Fruit fly (Drosophila melanogaster) whole organism, adult: Measurements from ENCODE around the gene Kif3C.

Source experiments
- CG11617 ChIP-seq: fragments of 200-800 bp; sonication (Bioruptor generic); optimal IDR thresholded peaks from 2 replicates; lab custom pipeline; 2017; ENCODE audit warnings: mild to moderate bottlenecking, missing biosample characterization, missing genetic modification reagents, missing genetic modification characterization
- CG12768 ChIP-seq: fragments of 200-800 bp; sonication (Bioruptor generic); optimal IDR thresholded peaks from 2 replicates; lab custom pipeline; 2017; ENCODE audit warnings: missing biosample characterization, missing genetic modification characterization, mild to moderate bottlenecking, moderate library complexity, missing genetic modification reagents
- CG14711 ChIP-seq: fragments of 200-800 bp; sonication (Bioruptor generic); optimal IDR thresholded peaks from 2 replicates; lab custom pipeline; 2018; ENCODE audit warnings: missing biosample characterization, mild to moderate bottlenecking, missing genetic modification characterization, moderate library complexity
- CG1620 ChIP-seq: fragments of 200-800 bp; sonication (Bioruptor generic); optimal IDR thresholded peaks from 2 replicates; lab custom pipeline; 2016; ENCODE audit warnings: missing biosample characterization, missing genetic modification characterization
- CG33017 ChIP-seq: fragments of 200-800 bp; sonication (Bioruptor generic); optimal IDR thresholded peaks from 2 replicates; lab custom pipeline; 2018; ENCODE audit warnings: missing biosample characterization, mild to moderate bottlenecking, missing genetic modification characterization, moderate library complexity
- CG5204 ChIP-seq: fragments of 200-800 bp; sonication (Bioruptor generic); optimal IDR thresholded peaks from 2 replicates; lab custom pipeline; 2016; ENCODE audit warnings: missing biosample characterization, missing genetic modification characterization
- CG7045 ChIP-seq: fragments of 200-800 bp; sonication (Bioruptor generic); optimal IDR thresholded peaks from 2 replicates; lab custom pipeline; 2017; ENCODE audit warnings: missing biosample characterization, mild to moderate bottlenecking, missing genetic modification characterization
- CG7101 ChIP-seq: fragments of 200-800 bp; sonication (Bioruptor generic); optimal IDR thresholded peaks from 2 replicates; lab custom pipeline; 2018; ENCODE audit warnings: missing biosample characterization, mild to moderate bottlenecking, missing genetic modification characterization, moderate library complexity
- Clk ChIP-seq: fragments of 200-800 bp; sonication (Bioruptor generic); optimal IDR thresholded peaks from 2 replicates; lab custom pipeline; 2017; ENCODE audit warnings: missing biosample characterization, missing genetic modification characterization
- Crg-1 ChIP-seq: fragments of 200-800 bp; sonication (Bioruptor generic); optimal IDR thresholded peaks from 2 replicates; lab custom pipeline; 2016; ENCODE audit warnings: missing biosample characterization, missing genetic modification characterization
- Hr96 ChIP-seq: fragments of 200-800 bp; sonication (Bioruptor generic); optimal IDR thresholded peaks from 2 replicates; lab custom pipeline; 2016; ENCODE audit warnings: missing biosample characterization, missing genetic modification characterization
- Mnt ChIP-seq: fragments of 200-800 bp; sonication (Bioruptor generic); optimal IDR thresholded peaks from 2 replicates; lab custom pipeline; 2016; ENCODE audit warnings: missing biosample characterization, mild to moderate bottlenecking, missing genetic modification characterization
- bab1 ChIP-seq: fragments of 200-800 bp; sonication (Bioruptor generic); optimal IDR thresholded peaks from 3 replicates; lab custom pipeline; 2019; ENCODE audit warnings: missing biosample characterization, mild to moderate bottlenecking, missing genetic modification characterization, moderate library complexity
- cic ChIP-seq: fragments of 200-800 bp; sonication (Bioruptor generic); optimal IDR thresholded peaks from 2 replicates; lab custom pipeline; 2017; ENCODE audit warnings: missing biosample characterization, mild to moderate bottlenecking, missing genetic modification characterization, moderate library complexity
- cnc ChIP-seq, 2 experiments: fragments of >200 bp; optimal IDR thresholded peaks; 2 replicates each; lab custom pipeline; 2017
- kay ChIP-seq: fragments of 200-800 bp; sonication (Bioruptor generic); peaks from one replicate; lab custom pipeline; 2016; ENCODE audit warnings: missing biosample characterization, missing genetic modification characterization, borderline replicate concordance
- ovo ChIP-seq: fragments of 200-800 bp; sonication (Bioruptor generic); optimal IDR thresholded peaks from 2 replicates; lab custom pipeline; 2016; ENCODE audit warnings: missing biosample characterization, missing genetic modification characterization
- pad ChIP-seq: fragments of 200-800 bp; sonication (Bioruptor generic); optimal IDR thresholded peaks from 3 replicates; lab custom pipeline; 2017; ENCODE audit warnings: missing biosample characterization, missing genetic modification characterization, mild to moderate bottlenecking, moderate library complexity, missing genetic modification reagents
- tj ChIP-seq: fragments of 200-800 bp; sonication (Bioruptor generic); optimal IDR thresholded peaks from 3 replicates; lab custom pipeline; 2017; ENCODE audit warnings: missing biosample characterization, mild to moderate bottlenecking, missing genetic modification characterization, moderate library complexity
- toe ChIP-seq: fragments of 200-800 bp; sonication (Bioruptor generic); optimal IDR thresholded peaks from 2 replicates; lab custom pipeline; 2016; ENCODE audit warnings: missing biosample characterization, missing genetic modification characterization

Kif3C gene

DNA sequence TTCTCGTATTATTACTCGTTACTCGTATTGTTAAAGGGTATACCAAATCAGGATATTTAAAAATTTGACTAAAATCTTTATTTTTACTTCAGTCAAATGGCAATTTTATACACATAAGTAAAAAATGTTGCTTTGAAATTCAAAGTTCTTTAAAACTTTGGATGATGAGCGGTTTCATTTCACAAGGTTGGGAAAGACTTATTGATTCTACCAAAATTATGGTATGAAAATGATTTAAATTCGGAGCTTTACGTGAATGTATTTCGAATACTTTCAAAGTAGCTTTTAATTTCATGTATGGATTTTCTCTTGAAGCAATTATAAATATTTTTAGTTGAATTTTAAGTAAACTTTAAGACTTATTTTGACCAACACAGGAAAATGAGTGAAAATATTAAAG, at the start of gene Kif3C:
Gene Kif3C (plus strand): TSS at position 301 of the 400 bp plus-strand sequence.
- no peak for TF ChIP-seq CG12768 (GFP tag; lab: Kevin White, UChicago)
- no peak for TF ChIP-seq CG1620 (GFP tag; lab: Kevin White, UChicago)
- no peak for TF ChIP-seq bab1 (GFP tag; lab: Kevin White, UChicago)
- no peak for TF ChIP-seq CG7045 (GFP tag; lab: Kevin White, UChicago)
- TF ChIP-seq CG7101 = no peak
- TF ChIP-seq Crg-1 (GFP tag; lab: Kevin White, UChicago) = no peak
- TF ChIP-seq Hr96 (GFP tag; lab: Kevin White, UChicago) = no peak
- TF ChIP-seq kay (GFP tag; lab: Kevin White, UChicago) = no peak

DNA sequence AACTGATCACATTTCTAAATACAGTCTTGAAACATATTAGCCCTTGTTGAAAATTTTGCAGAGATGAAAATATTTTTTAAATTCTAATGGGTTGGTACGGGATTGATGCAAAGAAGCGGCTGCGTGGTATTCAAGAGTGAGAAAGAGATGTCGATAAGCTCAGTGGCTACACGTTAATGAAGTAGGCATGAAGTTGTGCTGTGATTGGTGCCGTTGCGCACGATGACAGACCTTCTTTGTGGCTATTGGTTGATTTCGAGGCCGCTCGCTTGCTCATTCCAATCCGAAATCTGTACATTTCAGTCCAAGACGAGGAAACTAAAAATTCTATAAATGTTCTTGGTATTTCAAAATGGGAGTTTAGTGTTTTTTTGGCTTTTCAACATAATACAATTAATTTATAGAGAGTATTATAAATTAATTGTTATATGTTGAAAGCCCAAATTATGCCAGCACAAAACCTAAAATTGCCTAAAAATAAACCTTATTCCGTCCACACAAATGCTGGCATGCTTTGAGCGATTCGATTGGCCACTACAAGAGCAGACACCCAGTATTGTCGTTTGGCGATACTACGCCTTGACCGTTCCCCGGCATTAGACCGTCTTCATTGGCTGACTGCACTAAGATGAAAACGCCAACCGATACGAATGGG, 49.5 kb upstream of the Kif3C start:
- TF ChIP-seq cnc (optimal IDR thresholded peaks at IDR 0.05; lab: Kevin White, UChicago) = no peak
- TF ChIP-seq CG7101 = no peak
- no peak for TF ChIP-seq ovo (GFP tag; lab: Kevin White, UChicago)
- no peak for TF ChIP-seq CG14711 (tag; lab: Kevin White, UChicago)
- TF ChIP-seq CG33017 (tag; lab: Kevin White, UChicago) = no peak
- no peak for TF ChIP-seq tj
- TF ChIP-seq pad (GFP tag; lab: Kevin White, UChicago) = no peak
- no peak for TF ChIP-seq kay (GFP tag; lab: Kevin White, UChicago)
- no peak for TF ChIP-seq Mnt
- no peak for TF ChIP-seq CG1620 (GFP tag; lab: Kevin White, UChicago)
- no peak for TF ChIP-seq Crg-1 (GFP tag; lab: Kevin White, UChicago)
- no peak for TF ChIP-seq CG11617 (GFP tag; lab: Kevin White, UChicago)
- TF ChIP-seq toe (GFP tag; lab: Kevin White, UChicago) = no peak
- no peak for TF ChIP-seq Clk (GFP tag; lab: Kevin White, UChicago)
- no peak for TF ChIP-seq bab1 (GFP tag; lab: Kevin White, UChicago)
- no peak for TF ChIP-seq CG7045 (GFP tag; lab: Kevin White, UChicago)

DNA sequence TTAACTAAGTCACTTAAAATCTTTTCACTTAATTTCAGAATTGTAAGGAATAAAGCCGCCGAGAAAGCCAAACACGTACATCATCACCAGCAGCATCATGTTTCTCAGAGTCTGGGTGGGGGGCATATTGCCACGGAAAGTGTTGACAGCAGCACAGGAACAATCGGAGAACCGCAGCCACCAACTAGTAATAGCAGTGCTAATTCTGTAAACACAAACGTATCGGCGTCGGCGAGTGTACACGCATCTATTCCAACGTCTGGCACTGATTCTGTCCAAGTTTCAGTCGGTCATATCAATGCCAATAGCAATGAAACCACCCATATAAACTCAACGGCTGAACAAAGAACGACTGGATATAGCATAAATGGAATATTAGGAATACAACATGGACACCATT, 41.2 kb upstream of the Kif3C start:
- TF ChIP-seq CG7045 (GFP tag; lab: Kevin White, UChicago) = no peak
- TF ChIP-seq kay (GFP tag; lab: Kevin White, UChicago) = peak; percentile 7
- no peak for TF ChIP-seq CG1620 (GFP tag; lab: Kevin White, UChicago)

DNA sequence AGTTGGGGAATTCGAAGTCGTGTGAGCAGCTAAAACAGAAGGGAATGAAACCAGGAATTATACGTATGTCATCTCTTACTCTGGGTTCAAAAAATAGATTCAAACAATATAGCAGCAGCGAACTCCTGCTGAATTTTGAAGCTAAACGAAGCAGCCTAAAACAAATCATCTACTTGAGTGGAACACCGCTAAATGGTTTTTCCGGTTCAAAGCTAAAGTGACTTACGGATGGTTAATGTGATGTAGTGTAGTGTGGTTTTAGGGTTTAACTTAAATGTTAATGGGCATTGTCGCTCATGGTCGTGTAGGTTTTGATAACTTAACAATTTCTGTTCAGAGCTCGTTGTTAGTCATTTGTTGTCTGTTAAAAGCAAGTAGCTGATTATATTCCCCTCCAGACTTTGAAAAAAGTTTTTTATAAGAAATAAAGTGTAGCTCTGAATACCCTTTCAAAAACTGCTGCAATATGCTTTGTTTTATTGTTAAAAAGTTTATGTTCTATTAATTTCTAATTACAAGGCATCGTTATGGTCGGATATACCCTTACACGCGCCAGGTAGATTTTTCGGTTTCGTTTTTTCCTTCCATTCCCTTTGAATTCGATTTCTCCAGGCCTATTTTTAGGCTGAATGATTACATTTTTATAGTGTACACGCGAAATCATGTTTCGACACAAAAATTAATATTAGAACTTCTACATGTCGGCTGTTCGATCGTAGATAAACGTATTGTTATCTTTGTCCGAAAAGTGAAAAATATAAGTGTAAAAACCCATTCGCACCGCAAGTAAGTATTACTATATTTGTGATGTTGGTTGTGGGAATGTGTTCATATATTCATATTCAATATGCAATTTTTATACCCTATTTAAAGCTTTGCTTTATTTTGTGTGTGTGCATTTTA, 34.1 kb upstream of the Kif3C start:
- TF ChIP-seq toe (GFP tag; lab: Kevin White, UChicago) (no peak), Mnt (no peak), CG7101 (peak; percentile 80), Crg-1 (GFP tag; lab: Kevin White, UChicago) (peak; percentile 9), cic (no peak), tj (peak; percentile 14), Clk (GFP tag; lab: Kevin White, UChicago) (no peak), CG33017 (tag; lab: Kevin White, UChicago) (peak; percentile 50), CG1620 (GFP tag; lab: Kevin White, UChicago) (no peak), bab1 (GFP tag; lab: Kevin White, UChicago) (peak; percentile 87), kay (GFP tag; lab: Kevin White, UChicago) (peak; percentile 68), CG7045 (GFP tag; lab: Kevin White, UChicago) (no peak), CG5204 (GFP tag; lab: Kevin White, UChicago) (no peak), pad (GFP tag; lab: Kevin White, UChicago) (peak; percentile 60), CG11617 (GFP tag; lab: Kevin White, UChicago) (peak; percentile 49), Hr96 (GFP tag; lab: Kevin White, UChicago) (no peak), CG14711 (tag; lab: Kevin White, UChicago) (peak; percentile 74), cnc (optimal IDR thresholded peaks at IDR 0.05; lab: Kevin White, UChicago) (no peak), CG12768 (GFP tag; lab: Kevin White, UChicago) (peak; percentile 10), ovo (GFP tag; lab: Kevin White, UChicago) (no peak)

DNA sequence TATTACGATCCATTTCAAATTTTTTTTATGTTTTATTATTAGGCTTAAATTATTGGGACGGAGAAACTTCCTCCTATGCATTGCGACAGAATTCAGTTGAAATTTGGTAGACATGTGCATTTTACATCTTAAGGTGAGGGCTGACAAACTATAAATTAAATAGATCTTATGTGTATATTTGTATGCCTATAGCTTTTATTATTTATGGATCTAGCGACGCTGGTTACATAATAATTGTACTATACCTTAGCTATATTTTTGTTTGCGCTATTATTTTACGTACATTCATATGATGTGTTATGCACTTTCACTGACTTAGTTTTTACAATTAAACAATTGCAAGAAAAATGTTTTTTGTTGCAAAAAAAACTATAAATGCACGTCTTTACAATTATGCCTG, 32.0 kb upstream of the Kif3C start:
- TF ChIP-seq kay (GFP tag; lab: Kevin White, UChicago) (peak; percentile 68), CG12768 (GFP tag; lab: Kevin White, UChicago) (no peak)

DNA sequence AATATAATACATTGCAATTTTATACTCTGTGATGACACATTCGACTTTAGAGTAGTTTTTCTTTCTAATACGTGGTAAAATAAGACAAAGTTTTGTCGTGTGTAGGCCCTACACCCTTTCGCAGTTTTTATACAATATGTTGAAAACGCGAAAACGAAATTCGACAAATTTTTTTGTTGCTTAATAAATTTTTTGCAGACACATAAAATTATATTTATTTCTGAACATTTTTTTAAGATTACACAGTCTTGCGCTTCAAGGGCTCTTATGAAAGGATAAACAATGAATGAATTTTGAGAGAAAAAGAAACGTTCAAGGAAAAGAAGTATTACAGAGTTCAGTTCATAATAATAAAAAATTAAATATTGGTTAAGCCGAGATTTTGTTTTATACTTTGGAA, 25.4 kb upstream of the Kif3C start:
- TF ChIP-seq bab1 (GFP tag; lab: Kevin White, UChicago) = no peak
- peak; percentile 92 for TF ChIP-seq kay (GFP tag; lab: Kevin White, UChicago)
- no peak for TF ChIP-seq CG33017 (tag; lab: Kevin White, UChicago)
